Fruit fly (Drosophila melanogaster) whole organism, wandering third instar larva: ENCODE results near the gene CG42853.

Experiments used
- CG32264 ChIP-seq: fragments of 200-800 bp; sonication (Bioruptor generic); optimal IDR thresholded peaks from 2 replicates; lab custom pipeline; 2016; ENCODE audit warnings: missing biosample characterization, missing genetic modification characterization
- CG9705 ChIP-seq: fragments of 200-800 bp; sonication (Bioruptor generic); optimal IDR thresholded peaks from 2 replicates; lab custom pipeline; 2018; ENCODE audit warnings: missing biosample characterization, mild to moderate bottlenecking, missing genetic modification characterization
- Dfd ChIP-seq: fragments of >200 bp; optimal IDR thresholded peaks from 2 replicates; lab custom pipeline; 2017; ENCODE audit warnings: missing biosample characterization, missing genetic modification characterization
- Dif ChIP-seq: fragments of 200-275, 200-300 bp; sonication (Bioruptor generic); optimal IDR thresholded peaks from 2 replicates; lab custom pipeline; 2018; ENCODE audit warnings: missing biosample characterization, missing genetic modification characterization; ENCODE audit not compliant: partially characterized antibody
- HLH106 ChIP-seq: fragments of 200-800 bp; optimal IDR thresholded peaks from 3 replicates; lab custom pipeline; 2019; ENCODE audit warnings: missing biosample characterization, mild to moderate bottlenecking, missing genetic modification characterization, moderate library complexity
- Hnf4 ChIP-seq: fragments of 200-800 bp; sonication (Bioruptor generic); optimal IDR thresholded peaks from 2 replicates; lab custom pipeline; 2016; ENCODE audit warnings: missing biosample characterization, mild to moderate bottlenecking, missing genetic modification characterization
- Hr83 ChIP-seq: fragments of 200-300 bp; sonication (Bioruptor generic); optimal IDR thresholded peaks from 2 replicates; lab custom pipeline; 2016; ENCODE audit warnings: missing biosample characterization, mild to moderate bottlenecking, missing genetic modification characterization, moderate library complexity; ENCODE audit not compliant: poor library complexity, severe bottlenecking
- Jra ChIP-seq: sonication (Bioruptor generic); optimal IDR thresholded peaks from 2 replicates; lab custom pipeline; 2016; ENCODE audit warnings: missing biosample characterization, missing genetic modification characterization
- Myc ChIP-seq: fragments of >200 bp; optimal IDR thresholded peaks from 2 replicates; lab custom pipeline; 2017
- N ChIP-seq: fragments of >200 bp; optimal IDR thresholded peaks from 2 replicates; lab custom pipeline; 2018; ENCODE audit warnings: missing biosample characterization, missing external identifiers, missing genetic modification characterization
- OdsH ChIP-seq: fragments of 200-800 bp; sonication (Bioruptor generic); optimal IDR thresholded peaks from 2 replicates; lab custom pipeline; 2016; ENCODE audit warnings: missing biosample characterization, mild to moderate bottlenecking, missing genetic modification characterization
- Rel ChIP-seq, 2 experiments: fragments of 200-800 bp; sonication (Bioruptor generic) in 1 of 2; optimal IDR thresholded peaks; 2 replicates in 1 of 2; 3 replicates in 1 of 2; lab custom pipeline; 2016 to 2019; ENCODE audit warnings: mild to moderate bottlenecking in 2 of 2, missing biosample characterization in 2 of 2, missing genetic modification characterization in 2 of 2, moderate library complexity in 1 of 2
- Sp1 ChIP-seq: fragments of 200-800 bp; sonication (Bioruptor generic); optimal IDR thresholded peaks from 3 replicates; lab custom pipeline; 2019; ENCODE audit warnings: missing biosample characterization, mild to moderate bottlenecking, missing genetic modification characterization, moderate library complexity
- Vsx2 ChIP-seq: fragments of 200-300, 225-300 bp; sonication (Bioruptor generic); optimal IDR thresholded peaks from 2 replicates; lab custom pipeline; 2018; ENCODE audit warnings: missing biosample characterization, missing genetic modification characterization; ENCODE audit not compliant: partially characterized antibody
- br ChIP-seq: fragments of 200-800 bp; sonication (Bioruptor generic); optimal IDR thresholded peaks from 2 replicates; lab custom pipeline; 2016; ENCODE audit warnings: missing biosample characterization, missing genetic modification characterization
- dl ChIP-seq, 2 experiments: fragments of 175-275, 200-275 bp in 1 of 2; fragments of 200-275 bp in 1 of 2; sonication (Bioruptor generic); optimal IDR thresholded peaks; lab custom pipeline; 2018; ENCODE audit warnings: mild to moderate bottlenecking in 2 of 2, missing biosample characterization in 2 of 2, missing genetic modification characterization in 2 of 2, moderate library complexity in 2 of 2; ENCODE audit not compliant: partially characterized antibody in 2 of 2, insufficient read depth in 1 of 2
- dsf ChIP-seq: sonication (Bioruptor generic); optimal IDR thresholded peaks from 2 replicates; lab custom pipeline; 2016; ENCODE audit warnings: missing biosample characterization, missing genetic modification characterization, borderline replicate concordance
- ey ChIP-seq: fragments of 200-800 bp; sonication (Bioruptor generic); optimal IDR thresholded peaks from 2 replicates; lab custom pipeline; 2016; ENCODE audit warnings: missing biosample characterization, missing genetic modification characterization
- foxo ChIP-seq, 2 experiments: fragments of 200-800 bp; sonication (Bioruptor generic); optimal IDR thresholded peaks; 2 replicates in 1 of 2; 3 replicates in 1 of 2; lab custom pipeline; 2016 to 2017; ENCODE audit warnings: missing biosample characterization in 2 of 2, missing genetic modification characterization in 2 of 2
- fru ChIP-seq: fragments of 200-800 bp; sonication (Bioruptor generic); optimal IDR thresholded peaks from 3 replicates; lab custom pipeline; 2016; ENCODE audit warnings: missing biosample characterization, mild to moderate bottlenecking, missing genetic modification characterization
- h ChIP-seq: fragments of 200-800 bp; sonication (Bioruptor generic); optimal IDR thresholded peaks from 3 replicates; lab custom pipeline; 2016; ENCODE audit warnings: missing biosample characterization, mild to moderate bottlenecking, missing genetic modification characterization
- jim ChIP-seq: fragments of 175-275, 200-325 bp; sonication (Bioruptor generic); optimal IDR thresholded peaks from 2 replicates; lab custom pipeline; 2016; ENCODE audit warnings: missing biosample characterization, mild to moderate bottlenecking, missing genetic modification characterization
- pan ChIP-seq: fragments of >200 bp; optimal IDR thresholded peaks from 2 replicates; lab custom pipeline; 2017
- psq ChIP-seq: fragments of 200-800 bp; sonication (Bioruptor generic); optimal IDR thresholded peaks from 3 replicates; lab custom pipeline; 2017; ENCODE audit warnings: missing biosample characterization, mild to moderate bottlenecking, missing genetic modification characterization, moderate library complexity
- rgr ChIP-seq: fragments of 200-800 bp; sonication (Bioruptor generic); optimal IDR thresholded peaks from 3 replicates; lab custom pipeline; 2016; ENCODE audit warnings: missing biosample characterization, mild to moderate bottlenecking, missing genetic modification characterization
- sage ChIP-seq: fragments of 200-800 bp; sonication (Bioruptor generic); optimal IDR thresholded peaks from 2 replicates; lab custom pipeline; 2016; ENCODE audit warnings: missing biosample characterization, mild to moderate bottlenecking, missing genetic modification characterization
- sv ChIP-seq: fragments of 200-800 bp; sonication (Bioruptor generic); optimal IDR thresholded peaks from 3 replicates; lab custom pipeline; 2016; ENCODE audit warnings: missing biosample characterization, missing genetic modification characterization
- tai ChIP-seq: sonication (Bioruptor generic); optimal IDR thresholded peaks from 2 replicates; lab custom pipeline; 2016; ENCODE audit warnings: missing biosample characterization, missing genetic modification characterization
- woc ChIP-seq: sonication (Bioruptor generic); optimal IDR thresholded peaks from 2 replicates; lab custom pipeline; 2016; ENCODE audit warnings: missing biosample characterization, mild to moderate bottlenecking, missing genetic modification characterization

Gene CG42853

dm6 chr3L:18124138-18124537 lies 2.3 kb upstream of the CG42853 start:
- no peak for TF ChIP-seq Jra (GFP tag; lab: Kevin White, UChicago)
- no peak for TF ChIP-seq Vsx2 (GFP tag; lab: Kevin White, UChicago)
- peak; percentile 90 for TF ChIP-seq Dfd (GFP tag; lab: Kevin White, UChicago)
- TF ChIP-seq, all 38 proteins: peak for 1

DNA sequence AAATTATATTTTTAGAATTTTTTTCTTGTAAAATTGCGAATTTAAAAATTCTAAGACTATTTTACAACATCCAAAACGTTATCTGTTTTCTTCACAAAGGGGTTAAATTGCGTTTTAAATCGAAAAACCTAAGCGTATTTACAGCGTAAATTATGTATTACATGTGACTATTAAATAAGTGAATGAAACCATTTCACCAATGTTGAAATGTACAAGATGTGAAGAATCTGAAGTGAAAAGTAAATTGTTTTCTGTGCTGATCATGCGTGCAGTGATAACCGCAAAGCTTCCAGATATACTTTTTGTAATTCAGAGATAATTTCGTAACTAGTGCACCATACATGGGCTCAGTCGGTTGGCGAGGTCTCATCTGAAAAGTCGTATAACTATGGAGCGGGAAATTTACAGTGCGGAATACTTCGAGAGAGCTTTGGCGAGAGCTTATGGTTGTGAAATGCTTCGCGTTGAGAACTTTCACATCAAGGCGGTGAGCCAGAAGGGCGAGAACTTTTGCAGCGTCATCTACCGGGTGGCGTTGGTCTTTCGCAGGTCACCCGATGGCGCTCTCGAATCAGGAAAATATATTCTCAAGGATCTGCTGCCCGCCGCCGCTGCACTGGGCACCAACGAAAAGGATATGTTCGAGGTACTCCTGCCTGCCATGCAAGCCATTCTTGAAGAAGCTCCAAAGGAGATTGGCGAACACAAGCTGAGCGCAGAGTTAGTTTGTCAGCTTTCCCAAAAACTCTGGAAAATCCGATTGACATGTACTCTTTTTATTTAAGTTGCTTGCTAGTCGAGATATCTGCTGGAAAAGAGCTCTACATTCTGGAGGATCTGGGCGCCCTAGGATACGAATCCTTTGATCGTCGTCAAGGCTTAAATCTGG lies 7.5 kb downstream of the CG42853 start:
- TF ChIP-seq N (GFP tag; lab: Kevin White, UChicago) (no peak), Dif (GFP tag; lab: Kevin White, UChicago) (peak; percentile 14), h (GFP tag; lab: Kevin White, UChicago) (peak; percentile 61), OdsH (GFP tag; lab: Kevin White, UChicago) (peak; percentile 44), Hr83 (GFP tag; lab: Kevin White, UChicago) (peak; percentile 40), Sp1 (GFP tag; lab: Kevin White, UChicago) (no peak), Jra (GFP tag; lab: Kevin White, UChicago) (peak; percentile 6), woc (GFP tag; lab: Kevin White, UChicago) (no peak), Hnf4 (GFP tag; lab: Kevin White, UChicago) (peak; percentile 31), ey (no peak), foxo (GFP tag; optimal IDR thresholded peaks at IDR 0.05; lab: Kevin White, UChicago) (peak in 1 of 2 experiments; percentile 46), fru (GFP tag; lab: Kevin White, UChicago) (peak; percentile 22), br (GFP tag; lab: Kevin White, UChicago) (peak; percentile 54)
- TF ChIP-seq, all 38 proteins: peak for 9

DNA sequence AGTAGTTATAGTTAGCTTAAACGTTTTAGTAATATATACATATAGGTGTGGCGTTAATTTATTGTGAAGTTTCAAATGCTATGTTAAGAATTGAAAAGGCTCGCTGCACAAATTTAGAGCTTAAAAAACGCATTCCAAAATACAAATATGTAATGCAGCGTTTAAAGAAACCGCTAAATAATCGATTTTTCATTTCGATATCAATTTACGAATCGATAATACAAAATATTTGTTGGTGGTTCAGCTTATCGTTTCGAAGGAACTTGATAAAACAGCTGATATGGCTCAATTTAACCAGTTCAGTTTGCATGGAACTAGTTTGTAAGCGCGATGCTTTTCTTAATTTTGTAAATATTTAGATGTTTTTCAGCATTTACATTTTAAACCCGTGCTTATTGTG lies 9.1 kb downstream of the CG42853 start, which contains the start of the genes CG32195 and CG7341:
Gene CG32195, plus strand, starts transcription at position 291 of the 400 bp plus-strand sequence.
Gene CG7341, plus strand, starts transcription at position 291 of the 400 bp plus-strand sequence.
- TF ChIP-seq pan (lab: Kevin White, UChicago) = no peak
- no peak for TF ChIP-seq sv (GFP tag; lab: Kevin White, UChicago)
- no peak for TF ChIP-seq CG32264 (GFP tag; lab: Kevin White, UChicago)
- TF ChIP-seq foxo (GFP tag; optimal IDR thresholded peaks at IDR 0.05; lab: Kevin White, UChicago) = peak in 1 of 2 experiments; percentile 28
- peak; percentile 42 for TF ChIP-seq sage (GFP tag; lab: Kevin White, UChicago)
- TF ChIP-seq jim (GFP tag; lab: Kevin White, UChicago) = no peak

dm6 chr3L:18109459-18109863 lies 12.3 kb downstream of the CG42853 start, which contains the start of the genes Polr3D and mus304:
Polr3D (minus strand) TSS chr3L:18109574.
mus304 (plus strand) TSS chr3L:18109814.
- TF ChIP-seq Hr83 (GFP tag; lab: Kevin White, UChicago) = no peak
- TF ChIP-seq Dfd (GFP tag; lab: Kevin White, UChicago) = no peak
- peak in 1 of 2 experiments; percentile 51 for TF ChIP-seq foxo (GFP tag; optimal IDR thresholded peaks at IDR 0.05; lab: Kevin White, UChicago)
- TF ChIP-seq OdsH (GFP tag; lab: Kevin White, UChicago) = peak; percentile 24
- peak; percentile 28 for TF ChIP-seq Sp1 (GFP tag; lab: Kevin White, UChicago)
- TF ChIP-seq HLH106 (tag; lab: Kevin White, UChicago) = peak; percentile 61
- TF ChIP-seq N (GFP tag; lab: Kevin White, UChicago) = no peak
- TF ChIP-seq Rel (GFP tag; optimal IDR thresholded peaks at IDR 0.05; lab: Kevin White, UChicago) = no peak
- TF ChIP-seq Rel (tag; optimal IDR thresholded peaks at IDR 0.05; lab: Kevin White, UChicago) = peak; percentile 1
- TF ChIP-seq dsf (GFP tag; lab: Kevin White, UChicago) = peak; percentile 13
- peak; percentile 65 for TF ChIP-seq CG9705 (GFP tag; lab: Kevin White, UChicago)
- no peak for TF ChIP-seq tai (GFP tag; lab: Kevin White, UChicago)
- TF ChIP-seq psq (GFP tag; lab: Kevin White, UChicago) = peak; percentile 19
- no peak for TF ChIP-seq dl (GFP tag; optimal IDR thresholded peaks at IDR 0.05; lab: Kevin White, UChicago; ENCODE audit: insufficient read depth in 1 of 2, partially characterized antibody in 2 of 2)
- no peak for TF ChIP-seq Myc
- peak; percentile 47 for TF ChIP-seq ey
- peak; percentile 40 for TF ChIP-seq h (GFP tag; lab: Kevin White, UChicago)
- TF ChIP-seq fru (GFP tag; lab: Kevin White, UChicago) = peak; percentile 18
- peak; percentile 20 for TF ChIP-seq Hnf4 (GFP tag; lab: Kevin White, UChicago)
- peak; percentile 23 for TF ChIP-seq rgr
